Fruit fly (Drosophila melanogaster) whole organism, pupa: ENCODE results near the gene Fer1.
A peak's percentile ranks its signal among the peaks of the same experiment; 100 is the strongest.

ENCODE experiments used
- CG10348 ChIP-seq: fragments of 200-800 bp; sonication (Bioruptor generic); IDR thresholded peaks from 2 replicates; pipeline ENCODE4 v1.3.6; 2022; ENCODE audit warnings: missing biosample characterization, missing genetic modification characterization
- CG17806 ChIP-seq: fragments of 200-800 bp; sonication (Bioruptor generic); optimal IDR thresholded peaks from 2 replicates; lab custom pipeline; 2018; ENCODE audit warnings: missing biosample characterization, mild to moderate bottlenecking, missing genetic modification characterization, moderate library complexity
- CG32121 ChIP-seq: fragments of 200-800 bp; sonication (Bioruptor generic); IDR thresholded peaks from 2 replicates; pipeline ENCODE4 v1.3.6; 2022; ENCODE audit warnings: missing biosample characterization, missing genetic modification characterization
- CG34367 ChIP-seq: fragments of 200-800 bp; sonication (Bioruptor generic); optimal IDR thresholded peaks from 2 replicates; lab custom pipeline; 2018; ENCODE audit warnings: missing biosample characterization, mild to moderate bottlenecking, missing genetic modification characterization
- CG4496 ChIP-seq: fragments of 200-800 bp; sonication (Bioruptor generic); IDR thresholded peaks from 3 replicates; pipeline ENCODE4 v1.3.6; 2022; ENCODE audit warnings: missing biosample characterization, missing genetic modification characterization
- CG8159 ChIP-seq: fragments of 200-800 bp; sonication (Bioruptor generic); optimal IDR thresholded peaks from 3 replicates; lab custom pipeline; 2018; ENCODE audit warnings: missing biosample characterization, mild to moderate bottlenecking, missing genetic modification characterization, moderate library complexity
- CG8301 ChIP-seq: fragments of 200-800 bp; sonication (Bioruptor generic); optimal IDR thresholded peaks from 2 replicates; lab custom pipeline; 2018; ENCODE audit warnings: missing biosample characterization, mild to moderate bottlenecking, missing genetic modification characterization
- CG9948 ChIP-seq: fragments of 200-800 bp; sonication (Bioruptor generic); optimal IDR thresholded peaks from 2 replicates; lab custom pipeline; 2018; ENCODE audit warnings: missing biosample characterization, mild to moderate bottlenecking, missing genetic modification characterization, moderate library complexity
- D1 ChIP-seq: fragments of 200-800 bp; sonication (Bioruptor generic); optimal IDR thresholded peaks from 2 replicates; lab custom pipeline; 2018; ENCODE audit warnings: missing biosample characterization, mild to moderate bottlenecking, missing genetic modification characterization, moderate library complexity
- EcR ChIP-seq: fragments of 200-800 bp; sonication (Bioruptor generic); optimal IDR thresholded peaks from 3 replicates; lab custom pipeline; 2019; ENCODE audit warnings: missing biosample characterization, missing genetic modification characterization, mild to moderate bottlenecking, moderate library complexity, missing genetic modification reagents
- Ets98B ChIP-seq: fragments of 200-800 bp; sonication (Bioruptor generic); IDR thresholded peaks from 2 replicates; pipeline ENCODE4 v1.3.6; 2022; ENCODE audit warnings: missing biosample characterization, missing genetic modification characterization
- Snoo ChIP-seq: fragments of 200-800 bp; sonication (Bioruptor generic); optimal IDR thresholded peaks from 3 replicates; lab custom pipeline; 2017; ENCODE audit warnings: missing biosample characterization, mild to moderate bottlenecking, missing genetic modification characterization, inconsistent platforms
- fd96Ca ChIP-seq: fragments of 200-800 bp; sonication (Bioruptor generic); IDR thresholded peaks from 3 replicates; pipeline ENCODE4 v1.3.6; 2022; ENCODE audit warnings: missing biosample characterization, missing genetic modification characterization
- rn ChIP-seq: fragments of 200-800 bp; sonication (Bioruptor generic); IDR thresholded peaks from 2 replicates; pipeline ENCODE4 v1.3.6; 2022; ENCODE audit warnings: missing biosample characterization, missing genetic modification characterization

Gene Fer1

dm6 chr3R:7186242-7187092 lies 50.5 kb downstream of the Fer1 start, which contains the start of the genes CG10055 and lap:
TSS of gene CG10055 (minus strand) at chr3R:7186673.
TSS of gene lap (plus strand) at chr3R:7186994.
- TF ChIP-seq CG10348 (no peak), Ets98B (GFP tag; lab: Robert Waterston, UW) (0 out of 2 replicates have a peak, but pooled peaks have one; percentile 9)
- TF ChIP-seq, all 21 proteins: peak for 1

dm6 chr3R:7187093-7187912 lies 51.3 kb downstream of the Fer1 start:
- TF ChIP-seq EcR (GFP tag; lab: Kevin White, UChicago): peak; percentile 92
- no peak for TF ChIP-seq D1 (tag; lab: Kevin White, UChicago)
- no peak for TF ChIP-seq Snoo
- TF ChIP-seq Ets98B (GFP tag; lab: Robert Waterston, UW): 0 out of 2 replicates have a peak, but pooled peaks have one; percentile 5
- TF ChIP-seq fd96Ca (GFP tag; lab: Robert Waterston, UW): no peak
- TF ChIP-seq CG10348: no peak
- peak; percentile 28 for TF ChIP-seq CG9948 (tag; lab: Kevin White, UChicago)
- peak; percentile 21 for TF ChIP-seq CG8301 (tag; lab: Kevin White, UChicago)
- 0 out of 2 replicates have a peak, but pooled peaks have one; percentile 24 for TF ChIP-seq CG32121
- TF ChIP-seq rn (GFP tag; lab: Robert Waterston, UW): no peak
- peak; percentile 47 for TF ChIP-seq CG17806 (tag; lab: Kevin White, UChicago)
- peak; percentile 6 for TF ChIP-seq CG34367 (tag; lab: Kevin White, UChicago)
- peak; percentile 40 for TF ChIP-seq CG8159 (tag; lab: Kevin White, UChicago)

- TF ChIP-seq CG4496 (GFP tag; lab: Robert Waterston, UW) (no peak), CG10348 (no peak), Snoo (no peak), CG9948 (tag; lab: Kevin White, UChicago) (no peak)
Measured at dm6 chr3R:7187989-7188388, 52.0 kb downstream of the Fer1 start.

- TF ChIP-seq fd96Ca (GFP tag; lab: Robert Waterston, UW) (no peak), CG34367 (tag; lab: Kevin White, UChicago) (no peak), CG32121 (no peak), CG10348 (no peak)
Measured at dm6 chr3R:7188697-7189096, 52.7 kb downstream of the Fer1 start.
